Worm (Caenorhabditis elegans) whole organism, mixed stage, embryonic: ENCODE measurements around the gene str-118.

Source experiments
- M03D4.4 ChIP-seq: sonication (generic microtip); optimal IDR thresholded peaks from 2 replicates; lab custom pipeline; 2017; ENCODE audit warnings: mild to moderate bottlenecking, missing genetic modification characterization, missing compliant biosample characterization
- bed-3 ChIP-seq: fragments of 200-800 bp; sonication (Bioruptor generic); optimal IDR thresholded peaks from 3 replicates; lab custom pipeline; 2018; ENCODE audit warnings: mild to moderate bottlenecking, missing genetic modification characterization, moderate library complexity, missing compliant biosample characterization
- ces-1 ChIP-seq: fragments of 150-350 bp; optimal IDR thresholded peaks from 2 replicates; lab custom pipeline; 2014; ENCODE audit warnings: missing biosample characterization, missing genetic modification reagents, missing genetic modification characterization
- elt-3 ChIP-seq: fragments of 150-350 bp; optimal IDR thresholded peaks from 2 replicates; lab custom pipeline; 2014; ENCODE audit warnings: missing biosample characterization, missing genetic modification characterization
- ham-2 ChIP-seq: fragments of 200-800 bp; sonication (Bioruptor generic); optimal IDR thresholded peaks from 2 replicates; lab custom pipeline; 2018; ENCODE audit warnings: mild to moderate bottlenecking, missing genetic modification characterization, missing compliant biosample characterization
- nhr-12 ChIP-seq: fragments of 150-350 bp; optimal IDR thresholded peaks from 2 replicates; lab custom pipeline; 2014; ENCODE audit warnings: missing biosample characterization, missing genetic modification characterization
- nhr-237 ChIP-seq: fragments of 150-350 bp; optimal IDR thresholded peaks from 2 replicates; lab custom pipeline; 2014; ENCODE audit warnings: missing biosample characterization, missing genetic modification characterization
- pha-4 ChIP-seq: fragments of 150-350 bp; optimal IDR thresholded peaks from 2 replicates; lab custom pipeline; 2018; ENCODE audit warnings: missing biosample characterization, missing genetic modification reagents, missing genetic modification characterization
- snpc-4 ChIP-seq: fragments of 150-350 bp; optimal IDR thresholded peaks from 2 replicates; lab custom pipeline; 2014; ENCODE audit warnings: missing biosample characterization, missing genetic modification characterization
- unc-120 ChIP-seq: sonication (generic microtip); optimal IDR thresholded peaks from 2 replicates; lab custom pipeline; 2017; ENCODE audit warnings: missing genetic modification characterization, missing compliant biosample characterization; ENCODE audit not compliant: poor library complexity, severe bottlenecking
- unc-39 ChIP-seq: fragments of 150-350 bp; optimal IDR thresholded peaks from 2 replicates; lab custom pipeline; 2014; ENCODE audit warnings: missing biosample characterization, missing genetic modification characterization
- unc-62 ChIP-seq: fragments of 150-350 bp; optimal IDR thresholded peaks from 2 replicates; lab custom pipeline; 2014; ENCODE audit warnings: missing biosample characterization, missing genetic modification reagents, missing genetic modification characterization

DNA sequence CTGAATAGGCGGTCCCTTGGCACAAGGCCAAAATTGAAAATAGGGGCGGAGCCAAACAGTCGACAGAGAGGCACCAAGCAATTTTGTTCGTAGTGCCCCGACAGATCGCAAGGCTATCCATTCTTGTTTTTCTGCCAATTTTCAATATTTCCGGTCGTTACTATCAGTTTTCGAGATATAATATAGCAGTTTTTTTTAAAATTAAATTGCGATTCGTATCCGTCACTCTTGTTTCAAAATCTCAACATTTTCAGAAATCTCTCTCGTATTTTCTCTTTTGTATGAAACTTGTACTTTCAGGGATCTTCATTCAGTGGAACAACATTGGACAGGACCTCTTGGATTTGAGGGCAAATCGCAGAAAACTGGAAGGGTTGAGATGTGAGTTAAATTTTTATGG, 14.9 kb upstream of the str-118 start, which contains the start of gene F57A8.1:
- TF ChIP-seq snpc-4 (tag; lab: Kevin White, UChicago) (no peak), unc-39 (tag; lab: Kevin White, UChicago) (no peak), pha-4 (tag; lab: Kevin White, UChicago) (no peak), elt-3 (no peak), M03D4.4 (tag; lab: Kevin White, UChicago) (no peak), ham-2 (GFP tag; lab: Kevin White, UChicago) (no peak), nhr-12 (no peak), unc-120 (tag; lab: Kevin White, UChicago) (no peak), unc-62 (GFP tag; lab: Kevin White, UChicago) (no peak), ces-1 (GFP tag; lab: Kevin White, UChicago) (no peak), nhr-237 (tag; lab: Kevin White, UChicago) (no peak), bed-3 (no peak)
